Worm (Caenorhabditis elegans) whole organism, L2 larva: Measurements from ENCODE around the gene R10H1.1.

Experiments used
- C34F6.9 ChIP-seq: fragments of 150-350 bp; optimal IDR thresholded peaks from 2 replicates; lab custom pipeline; 2014; ENCODE audit warnings: missing biosample characterization, missing genetic modification characterization
- R02D3.7 ChIP-seq: fragments of 150-350 bp; optimal IDR thresholded peaks from 2 replicates; lab custom pipeline; 2014; ENCODE audit warnings: missing biosample characterization, missing genetic modification characterization
- Y55F3AM.14 ChIP-seq: fragments of 200-800 bp; sonication (Bioruptor generic); optimal IDR thresholded peaks from 2 replicates; lab custom pipeline; 2018; ENCODE audit warnings: mild to moderate bottlenecking, missing genetic modification characterization, missing compliant biosample characterization
- alr-1 ChIP-seq: fragments of 150-350 bp; optimal IDR thresholded peaks from 2 replicates; lab custom pipeline; 2014; ENCODE audit warnings: missing biosample characterization, missing genetic modification characterization
- ama-1 ChIP-seq: fragments of 150-350 bp; optimal IDR thresholded peaks from 2 replicates; lab custom pipeline; 2018; ENCODE audit warnings: inconsistent platforms
- blmp-1 ChIP-seq: sonication (generic microtip); optimal IDR thresholded peaks from 2 replicates; lab custom pipeline; 2017; ENCODE audit warnings: missing genetic modification characterization, mild to moderate bottlenecking, missing compliant biosample characterization, antibody characterized with exemption, moderate library complexity; ENCODE audit not compliant: insufficient read depth
- ceh-16 ChIP-seq: fragments of 150-350 bp; optimal IDR thresholded peaks from 2 replicates; lab custom pipeline; 2014; ENCODE audit warnings: missing biosample characterization, missing genetic modification characterization
- ceh-82 ChIP-seq: fragments of 150-350 bp; optimal IDR thresholded peaks from 2 replicates; lab custom pipeline; 2014; ENCODE audit warnings: missing biosample characterization, missing genetic modification characterization
- crh-2 ChIP-seq: sonication (generic microtip); optimal IDR thresholded peaks from 2 replicates; lab custom pipeline; 2017; ENCODE audit warnings: missing biosample characterization, missing genetic modification characterization
- dmd-4 ChIP-seq: sonication (generic microtip); optimal IDR thresholded peaks from 2 replicates; lab custom pipeline; 2017; ENCODE audit warnings: missing biosample characterization, missing genetic modification characterization
- egl-27 ChIP-seq: sonication (generic microtip); optimal IDR thresholded peaks from 3 replicates; lab custom pipeline; 2017; ENCODE audit warnings: missing biosample characterization, missing genetic modification reagents, missing genetic modification characterization
- elt-3 ChIP-seq: sonication (generic microtip); optimal IDR thresholded peaks from 2 replicates; lab custom pipeline; 2017; ENCODE audit warnings: missing biosample characterization, missing genetic modification characterization
- fos-1 ChIP-seq: fragments of 150-350 bp; optimal IDR thresholded peaks from 2 replicates; lab custom pipeline; 2014; ENCODE audit warnings: missing biosample characterization, missing genetic modification characterization
- gmeb-1 ChIP-seq: fragments of 150-350 bp; optimal IDR thresholded peaks from 2 replicates; lab custom pipeline; 2014; ENCODE audit warnings: missing biosample characterization, missing genetic modification characterization
- lin-13 ChIP-seq: fragments of 150-350 bp; optimal IDR thresholded peaks from 2 replicates; lab custom pipeline; 2014; ENCODE audit warnings: missing biosample characterization, missing genetic modification reagents, missing genetic modification characterization
- lin-39 ChIP-seq: fragments of 150-350 bp; optimal IDR thresholded peaks from 2 replicates; lab custom pipeline; 2014; ENCODE audit warnings: missing biosample characterization, missing genetic modification reagents, missing genetic modification characterization
- lsy-2 ChIP-seq, 2 experiments: fragments of 150-350 bp in 1 of 2; sonication (generic microtip) in 1 of 2; optimal IDR thresholded peaks; 2 replicates each; lab custom pipeline; 2014 to 2017; ENCODE audit warnings: missing biosample characterization in 2 of 2, missing genetic modification characterization in 2 of 2
- mab-5 ChIP-seq: fragments of 150-350 bp; optimal IDR thresholded peaks from 2 replicates; lab custom pipeline; 2014; ENCODE audit warnings: missing biosample characterization, missing genetic modification characterization
- mbf-1 ChIP-seq: sonication (generic microtip); optimal IDR thresholded peaks from 2 replicates; lab custom pipeline; 2017; ENCODE audit warnings: missing biosample characterization, missing genetic modification characterization
- mdl-1 ChIP-seq, 2 experiments: fragments of 150-350 bp in 1 of 2; sonication (generic microtip) in 1 of 2; optimal IDR thresholded peaks; 2 replicates each; lab custom pipeline; 2017; ENCODE audit warnings: missing biosample characterization in 2 of 2, missing genetic modification characterization in 2 of 2
- nhr-10 ChIP-seq: sonication (generic microtip); optimal IDR thresholded peaks from 2 replicates; lab custom pipeline; 2017; ENCODE audit warnings: missing biosample characterization, missing genetic modification characterization
- nhr-11 ChIP-seq: fragments of 150-350 bp; optimal IDR thresholded peaks from 2 replicates; lab custom pipeline; 2014; ENCODE audit warnings: missing biosample characterization, missing genetic modification characterization
- nhr-12 ChIP-seq: fragments of 150-350 bp; optimal IDR thresholded peaks from 2 replicates; lab custom pipeline; 2014; ENCODE audit warnings: missing biosample characterization, missing genetic modification characterization
- nhr-129 ChIP-seq: fragments of 150-350 bp; optimal IDR thresholded peaks from 2 replicates; lab custom pipeline; 2014; ENCODE audit warnings: missing biosample characterization, missing genetic modification characterization
- nhr-21 ChIP-seq: fragments of 150-350 bp; optimal IDR thresholded peaks from 2 replicates; lab custom pipeline; 2014; ENCODE audit warnings: missing biosample characterization, missing genetic modification characterization
- nhr-25 ChIP-seq: fragments of 150-350 bp; sonication (generic microtip); optimal IDR thresholded peaks from 3 replicates; lab custom pipeline; 2014; ENCODE audit warnings: missing biosample characterization, missing genetic modification characterization
- nhr-6 ChIP-seq: fragments of 150-350 bp; optimal IDR thresholded peaks from 2 replicates; lab custom pipeline; 2014; ENCODE audit warnings: missing biosample characterization, missing genetic modification characterization
- nhr-77 ChIP-seq: fragments of 150-350 bp; optimal IDR thresholded peaks from 2 replicates; lab custom pipeline; 2014; ENCODE audit warnings: missing biosample characterization, missing genetic modification characterization
- sma-3 ChIP-seq: sonication (generic microtip); optimal IDR thresholded peaks from 2 replicates; lab custom pipeline; 2016; ENCODE audit warnings: missing genetic modification reagents, missing genetic modification characterization, missing compliant biosample characterization
- sma-9 ChIP-seq, 2 experiments: fragments of 150-350 bp in 1 of 2; sonication (generic microtip) in 1 of 2; optimal IDR thresholded peaks; 2 replicates each; lab custom pipeline; 2014 to 2016; ENCODE audit warnings: missing genetic modification characterization in 2 of 2, mild to moderate bottlenecking in 1 of 2, missing biosample characterization in 1 of 2, missing compliant biosample characterization in 1 of 2, missing genetic modification reagents in 1 of 2, moderate library complexity in 1 of 2
- snpc-4 ChIP-seq: fragments of 150-350 bp; optimal IDR thresholded peaks from 2 replicates; lab custom pipeline; 2014; ENCODE audit warnings: missing biosample characterization, missing genetic modification characterization
- unc-39 ChIP-seq: fragments of 150-350 bp; optimal IDR thresholded peaks from 2 replicates; lab custom pipeline; 2014; ENCODE audit warnings: missing biosample characterization, missing genetic modification characterization
- unc-55 ChIP-seq: fragments of 150-350 bp; sonication (generic microtip); optimal IDR thresholded peaks from 3 replicates; lab custom pipeline; 2014; ENCODE audit warnings: missing biosample characterization, missing genetic modification reagents, missing genetic modification characterization
- ztf-1 ChIP-seq: fragments of 200-800 bp; sonication (Bioruptor generic); conservative IDR thresholded peaks from 2 replicates; pipeline ENCODE4 v1.3.6; 2022; ENCODE audit warnings: missing genetic modification characterization, missing compliant biosample characterization
- ztf-11 ChIP-seq: sonication (generic microtip); optimal IDR thresholded peaks from 2 replicates; lab custom pipeline; 2017; ENCODE audit warnings: missing biosample characterization, missing genetic modification characterization

The R10H1.1 gene

ce11 chrII:7499390-7499789 lies 5.1 kb downstream of the R10H1.1 start, which contains the start of gene srab-14:
TSS of gene srab-14 (minus strand) at chrII:7499490.
- TF ChIP-seq nhr-25 (tag; lab: Kevin White, UChicago) (no peak), nhr-129 (tag; lab: Kevin White, UChicago) (no peak), nhr-6 (tag; lab: Kevin White, UChicago) (no peak), ceh-16 (no peak), ztf-1 (GFP tag; lab: Robert Waterston, UW) (no peak), crh-2 (tag; lab: Kevin White, UChicago) (no peak), dmd-4 (no peak), lin-13 (GFP tag; lab: Kevin White, UChicago) (no peak), ztf-11 (tag; lab: Kevin White, UChicago) (no peak), sma-3 (GFP tag; lab: Kevin White, UChicago) (no peak), fos-1 (tag; lab: Kevin White, UChicago) (no peak)

DNA sequence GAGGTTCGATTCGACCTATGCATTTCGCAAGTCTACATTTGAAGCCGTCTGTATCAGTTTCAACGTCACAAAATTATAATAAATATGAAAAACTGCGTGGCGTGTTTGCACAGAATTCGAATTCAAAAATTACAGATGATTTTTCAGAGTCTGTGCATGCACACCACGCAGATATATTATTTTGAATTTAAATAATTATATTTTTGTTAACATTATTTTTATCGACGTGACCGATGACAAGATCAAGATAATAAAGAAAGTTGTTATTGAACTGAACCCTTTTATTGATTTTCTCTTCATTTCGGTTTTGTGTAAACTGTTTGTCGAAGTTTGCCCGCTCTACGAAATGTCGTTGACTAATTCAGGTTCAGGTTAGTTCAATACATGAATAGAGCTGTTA lies 10.8 kb downstream of the R10H1.1 start, which contains the start of gene C28F5.1:
TSS of gene C28F5.1 (plus strand) at position 301 of the 400 bp plus-strand sequence.
- TF ChIP-seq mab-5 (tag; lab: Kevin White, UChicago) (no peak), mdl-1 (tag; optimal IDR thresholded peaks at IDR 0.05; lab: Kevin White, UChicago) (no peak), nhr-77 (tag; lab: Kevin White, UChicago) (no peak), lin-39 (tag; lab: Kevin White, UChicago) (no peak)

- TF ChIP-seq nhr-129 (tag; lab: Kevin White, UChicago) (no peak), nhr-10 (tag; lab: Kevin White, UChicago) (no peak), sma-3 (GFP tag; lab: Kevin White, UChicago) (no peak), nhr-11 (no peak), ama-1 (lab: Kevin White, UChicago) (no peak), alr-1 (no peak), Y55F3AM.14 (GFP tag; lab: Kevin White, UChicago) (no peak), mbf-1 (tag; lab: Kevin White, UChicago) (no peak)
- TF ChIP-seq, all 48 proteins: peak for 0
Observed at ce11 chrII:7519221-7519620, 25.0 kb downstream of the R10H1.1 start, which contains the start of gene glb-9. TSS of gene glb-9 (minus strand) at chrII:7519321.

- TF ChIP-seq unc-55 (GFP tag; lab: Kevin White, UChicago), result no peak
- TF ChIP-seq lin-39 (tag; lab: Kevin White, UChicago), result no peak
- no peak for TF ChIP-seq dmd-4
- no peak for TF ChIP-seq nhr-10 (tag; lab: Kevin White, UChicago)
- no peak for TF ChIP-seq nhr-25 (tag; lab: Kevin White, UChicago)
- no peak for TF ChIP-seq unc-39
- no peak for TF ChIP-seq egl-27
- TF ChIP-seq gmeb-1, result no peak
- no peak for TF ChIP-seq R02D3.7
- TF ChIP-seq ceh-82 (tag; lab: Kevin White, UChicago), result no peak
- no peak for TF ChIP-seq nhr-12
- TF ChIP-seq nhr-21 (tag; lab: Kevin White, UChicago), result no peak
- no peak for TF ChIP-seq lsy-2 (tag; optimal IDR thresholded peaks at IDR 0.05; lab: Kevin White, UChicago)
- no peak for TF ChIP-seq ztf-11 (tag; lab: Kevin White, UChicago)
Observed at ce11 chrII:7521420-7521819, 27.2 kb downstream of the R10H1.1 start.

DNA sequence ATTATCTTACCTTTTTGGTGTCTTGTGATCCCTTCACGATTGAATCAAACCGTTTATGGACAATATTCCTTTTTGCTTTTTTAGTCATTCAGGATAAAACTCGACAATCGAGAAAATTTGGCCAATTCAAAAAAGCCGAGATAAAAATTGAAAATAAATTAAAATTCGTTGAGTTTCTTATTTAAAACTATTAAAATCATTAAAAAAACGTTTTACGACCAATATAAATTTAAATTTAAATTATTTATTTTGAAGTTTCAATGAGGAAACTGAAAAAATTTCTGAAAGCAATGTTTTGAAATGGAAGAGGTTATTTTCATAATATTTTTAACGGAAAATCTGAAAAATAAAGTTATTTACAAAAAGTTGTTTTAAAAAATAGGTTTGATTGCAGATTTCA lies 29.0 kb downstream of the R10H1.1 start, which contains the start of gene ZK1290.15:
TSS of gene ZK1290.15 (plus strand) at position 301 of the 400 bp plus-strand sequence.
- TF ChIP-seq snpc-4 (no peak), sma-9 (GFP tag; optimal IDR thresholded peaks at IDR 0.05; lab: Kevin White, UChicago) (no peak), sma-9 (tag; optimal IDR thresholded peaks at IDR 0.05; lab: Kevin White, UChicago) (no peak), blmp-1 (tag; lab: Kevin White, UChicago) (no peak), nhr-12 (no peak), mbf-1 (tag; lab: Kevin White, UChicago) (no peak), elt-3 (tag; lab: Kevin White, UChicago) (no peak), sma-3 (GFP tag; lab: Kevin White, UChicago) (no peak), nhr-129 (tag; lab: Kevin White, UChicago) (no peak), crh-2 (tag; lab: Kevin White, UChicago) (no peak), nhr-25 (tag; lab: Kevin White, UChicago) (no peak), C34F6.9 (tag; lab: Kevin White, UChicago) (no peak), ama-1 (lab: Kevin White, UChicago) (no peak)
